Worm (Caenorhabditis elegans) whole organism, L1 larva: ENCODE results near the gene gst-19.

Experiments
- egl-13 ChIP-seq: sonication (generic microtip); optimal IDR thresholded peaks from 2 replicates; lab custom pipeline; 2016; ENCODE audit warnings: missing genotype, missing genetic modification reagents, missing genetic modification characterization, missing compliant biosample characterization
- grh-1 ChIP-seq: fragments of 200-800 bp; sonication (Bioruptor generic); IDR thresholded peaks from 2 replicates; pipeline ENCODE4 v1.3.6; 2022; ENCODE audit warnings: missing genetic modification reagents, missing genetic modification characterization, missing compliant biosample characterization
- lin-13 ChIP-seq: fragments of 150-350 bp; optimal IDR thresholded peaks from 2 replicates; lab custom pipeline; 2014; ENCODE audit warnings: missing biosample characterization, missing genetic modification reagents, missing genetic modification characterization
- nhr-90 ChIP-seq: sonication (generic microtip); optimal IDR thresholded peaks from 2 replicates; lab custom pipeline; 2016; ENCODE audit warnings: mild to moderate bottlenecking, missing genetic modification characterization, missing compliant biosample characterization; ENCODE audit not compliant: poor library complexity
- snpc-4 ChIP-seq: fragments of 150-350 bp; optimal IDR thresholded peaks from 2 replicates; lab custom pipeline; 2014; ENCODE audit warnings: missing biosample characterization, missing genetic modification characterization

- TF ChIP-seq snpc-4 (tag; lab: Kevin White, UChicago) (no peak), grh-1 (no peak), nhr-90 (no peak), lin-13 (GFP tag; lab: Kevin White, UChicago) (no peak), egl-13 (tag; lab: Kevin White, UChicago) (no peak)
Observed at ce11 chrII:13641311-13641710, 14.4 kb upstream of the gst-19 start, which contains the start of gene fbxa-167.
